Worm (Caenorhabditis elegans) whole organism, L3 larva: Measurements from ENCODE around the gene hid-1.
A peak's percentile ranks its signal among the peaks of the same experiment; 100 is the strongest.

ENCODE experiments used
- R02D3.7 ChIP-seq: fragments of 150-350 bp; optimal IDR thresholded peaks from 2 replicates; lab custom pipeline; 2014; ENCODE audit warnings: missing biosample characterization, missing genetic modification characterization
- ZK546.5 ChIP-seq: sonication (generic microtip); optimal IDR thresholded peaks from 2 replicates; lab custom pipeline; 2017; ENCODE audit warnings: missing biosample characterization, missing genetic modification characterization
- aly-2 ChIP-seq: fragments of 150-350 bp; optimal IDR thresholded peaks from 2 replicates; lab custom pipeline; 2014; ENCODE audit warnings: missing biosample characterization, missing genetic modification characterization
- ama-1 ChIP-seq: fragments of 150-350 bp; optimal IDR thresholded peaks from 2 replicates; lab custom pipeline; 2018
- ceh-28 ChIP-seq: fragments of 150-350 bp; optimal IDR thresholded peaks from 2 replicates; lab custom pipeline; 2014; ENCODE audit warnings: missing biosample characterization, missing genetic modification reagents, missing genetic modification characterization
- ceh-9 ChIP-seq: sonication (generic microtip); optimal IDR thresholded peaks from 2 replicates; lab custom pipeline; 2018; ENCODE audit warnings: missing biosample characterization, missing genetic modification characterization
- daf-12 ChIP-seq: fragments of 150-350 bp; optimal IDR thresholded peaks from 2 replicates; lab custom pipeline; 2014; ENCODE audit warnings: missing biosample characterization, missing genetic modification reagents, missing genetic modification characterization
- egl-5 ChIP-seq: fragments of 150-350 bp; optimal IDR thresholded peaks from 2 replicates; lab custom pipeline; 2017; ENCODE audit warnings: missing biosample characterization, missing genetic modification reagents, missing genetic modification characterization, inconsistent platforms
- elt-1 ChIP-seq: fragments of 150-350 bp; optimal IDR thresholded peaks from 2 replicates; lab custom pipeline; 2014; ENCODE audit warnings: missing biosample characterization, missing genetic modification characterization
- elt-3 ChIP-seq, 3 experiments: fragments of 150-350 bp in 1 of 3; sonication (generic microtip) in 2 of 3; optimal IDR thresholded peaks; 2 replicates in 2 of 3; 4 replicates in 1 of 3; lab custom pipeline; 2014 to 2017; ENCODE audit warnings: missing biosample characterization in 3 of 3, missing genetic modification characterization in 3 of 3
- eor-1 ChIP-seq, 2 experiments: fragments of 150-350 bp; optimal IDR thresholded peaks; 2 replicates each; lab custom pipeline; 2014 to 2018; ENCODE audit warnings: missing biosample characterization in 2 of 2, missing genetic modification characterization in 2 of 2
- lin-15B ChIP-seq: fragments of 150-350 bp; optimal IDR thresholded peaks from 2 replicates; lab custom pipeline; 2014; ENCODE audit warnings: missing biosample characterization, missing genetic modification characterization
- lsy-12 ChIP-seq: sonication (generic microtip); optimal IDR thresholded peaks from 2 replicates; lab custom pipeline; 2016; ENCODE audit warnings: mild to moderate bottlenecking, missing genetic modification characterization, missing compliant biosample characterization
- mdl-1 ChIP-seq: fragments of 150-350 bp; optimal IDR thresholded peaks from 2 replicates; lab custom pipeline; 2014; ENCODE audit warnings: missing biosample characterization, missing genetic modification characterization
- mml-1 ChIP-seq: fragments of 150-350 bp; sonication (generic microtip); optimal IDR thresholded peaks from 3 replicates; lab custom pipeline; 2014; ENCODE audit warnings: missing biosample characterization, missing genetic modification characterization
- nfya-1 ChIP-seq: sonication (generic microtip); optimal IDR thresholded peaks from 2 replicates; lab custom pipeline; 2017; ENCODE audit warnings: missing genetic modification characterization, mild to moderate bottlenecking, missing compliant biosample characterization, antibody characterized with exemption, moderate library complexity; ENCODE audit not compliant: insufficient read depth
- nhr-23 ChIP-seq: fragments of 150-350 bp; optimal IDR thresholded peaks from 2 replicates; lab custom pipeline; 2014; ENCODE audit warnings: missing biosample characterization, missing genetic modification reagents, missing genetic modification characterization
- nhr-237 ChIP-seq: fragments of 150-350 bp; optimal IDR thresholded peaks from 2 replicates; lab custom pipeline; 2014; ENCODE audit warnings: missing biosample characterization, missing genetic modification characterization
- nhr-25 ChIP-seq: sonication (generic microtip); optimal IDR thresholded peaks from 2 replicates; lab custom pipeline; 2017; ENCODE audit warnings: missing biosample characterization, missing genetic modification characterization
- nhr-67 ChIP-seq: fragments of 150-350 bp; optimal IDR thresholded peaks from 2 replicates; lab custom pipeline; 2014; ENCODE audit warnings: missing biosample characterization, missing genetic modification characterization
- nhr-76 ChIP-seq: fragments of 150-350 bp; sonication (generic microtip); optimal IDR thresholded peaks from 5 replicates; lab custom pipeline; 2014; ENCODE audit warnings: missing biosample characterization, missing genetic modification characterization
- pha-4 ChIP-seq: fragments of 150-350 bp; optimal IDR thresholded peaks from 2 replicates; lab custom pipeline; 2014; ENCODE audit warnings: missing biosample characterization, missing genetic modification reagents, missing genetic modification characterization
- pqm-1 ChIP-seq: fragments of 150-350 bp; optimal IDR thresholded peaks from 2 replicates; lab custom pipeline; 2017; ENCODE audit warnings: missing biosample characterization, missing genetic modification characterization, inconsistent platforms
- skn-1 ChIP-seq: fragments of 150-350 bp; optimal IDR thresholded peaks from 2 replicates; lab custom pipeline; 2014; ENCODE audit warnings: missing biosample characterization, missing genetic modification characterization
- tbx-2 ChIP-seq: sonication (generic microtip); optimal IDR thresholded peaks from 2 replicates; lab custom pipeline; 2016; ENCODE audit warnings: mild to moderate bottlenecking, missing genetic modification characterization, missing compliant biosample characterization
- unc-39 ChIP-seq: sonication (generic microtip); optimal IDR thresholded peaks from 4 replicates; lab custom pipeline; 2017; ENCODE audit warnings: missing biosample characterization, missing genetic modification characterization
- unc-62 ChIP-seq: fragments of 150-350 bp; sonication (generic microtip); optimal IDR thresholded peaks from 4 replicates; lab custom pipeline; 2014; ENCODE audit warnings: missing biosample characterization, missing genetic modification reagents, missing genetic modification characterization
- ztf-11 ChIP-seq: fragments of 150-350 bp; optimal IDR thresholded peaks from 2 replicates; lab custom pipeline; 2014; ENCODE audit warnings: missing biosample characterization, missing genetic modification characterization
- ztf-4 ChIP-seq: fragments of 150-350 bp; optimal IDR thresholded peaks from 2 replicates; lab custom pipeline; 2014; ENCODE audit warnings: missing biosample characterization, missing genetic modification characterization

The hid-1 gene

DNA sequence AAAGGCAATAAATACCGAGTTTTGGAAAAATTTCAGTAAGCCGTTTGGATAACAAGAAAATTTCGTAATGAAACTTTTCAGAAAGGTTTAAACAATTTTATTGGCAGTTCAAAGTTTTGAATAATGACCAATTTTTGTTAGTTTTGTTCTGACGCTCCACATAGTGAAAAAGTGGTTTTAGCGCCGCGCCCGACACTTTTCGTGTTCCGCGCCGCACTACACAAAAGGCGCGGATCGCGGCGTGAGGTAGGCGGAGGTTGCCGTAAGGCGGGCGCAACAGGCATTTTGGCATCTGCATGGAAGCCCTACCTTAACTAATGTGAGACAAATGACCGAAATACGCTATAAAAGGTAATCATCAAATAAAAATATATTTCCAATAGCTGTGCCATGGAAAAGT is 27.1 kb upstream of the hid-1 start:
- TF ChIP-seq ceh-28 (tag; lab: Kevin White, UChicago) (no peak), nhr-25 (tag; lab: Kevin White, UChicago) (no peak), skn-1 (tag; lab: Kevin White, UChicago) (no peak), ama-1 (no peak), ztf-11 (tag; lab: Kevin White, UChicago) (no peak), R02D3.7 (tag; lab: Kevin White, UChicago) (no peak), nhr-237 (tag; lab: Kevin White, UChicago) (no peak), ZK546.5 (no peak), aly-2 (no peak), pha-4 (tag; lab: Kevin White, UChicago) (no peak), ceh-9 (tag; lab: Kevin White, UChicago) (no peak), nhr-76 (no peak), eor-1 (tag; optimal IDR thresholded peaks at IDR 0.05; lab: Kevin White, UChicago) (no peak), ztf-4 (tag; lab: Kevin White, UChicago) (no peak), lsy-12 (tag; lab: Kevin White, UChicago) (no peak), egl-5 (tag; lab: Kevin White, UChicago) (no peak), daf-12 (tag; lab: Kevin White, UChicago) (no peak)

DNA sequence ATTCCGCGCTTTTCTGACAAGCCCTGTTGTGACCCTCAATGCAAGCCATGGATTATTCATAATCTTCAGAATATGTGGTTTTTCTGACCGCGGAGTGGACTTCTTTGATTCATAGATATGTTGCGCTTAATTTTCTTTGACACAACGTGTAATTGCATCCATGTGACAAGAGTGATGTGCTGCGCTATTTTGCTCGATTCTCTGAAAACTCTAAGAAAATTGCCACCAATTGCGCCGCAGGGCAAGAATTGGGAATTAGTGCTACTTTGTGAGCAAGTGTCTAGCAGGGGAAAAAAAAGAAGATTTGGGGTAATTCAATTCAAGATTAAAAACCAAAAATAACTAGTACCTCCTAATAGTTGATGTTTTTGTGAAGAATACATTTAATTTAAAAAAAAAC is 24.8 kb upstream of the hid-1 start:
- no peak for TF ChIP-seq unc-62 (GFP tag; lab: Kevin White, UChicago)
- TF ChIP-seq ztf-4 (tag; lab: Kevin White, UChicago) = no peak
- no peak for TF ChIP-seq ceh-28 (tag; lab: Kevin White, UChicago)
- no peak for TF ChIP-seq nhr-237 (tag; lab: Kevin White, UChicago)
- TF ChIP-seq elt-1 (tag; lab: Kevin White, UChicago) = no peak
- no peak for TF ChIP-seq mml-1 (tag; lab: Kevin White, UChicago)
- TF ChIP-seq ZK546.5 = no peak
- TF ChIP-seq skn-1 (tag; lab: Kevin White, UChicago) = no peak
- TF ChIP-seq nhr-67 (tag; lab: Kevin White, UChicago) = no peak
- TF ChIP-seq unc-39 (tag; lab: Kevin White, UChicago) = no peak

- TF ChIP-seq ama-1 = no peak
- TF ChIP-seq ztf-4 (tag; lab: Kevin White, UChicago) = no peak
- peak; percentile 20 for TF ChIP-seq nhr-25 (tag; lab: Kevin White, UChicago)
- TF ChIP-seq tbx-2 (tag; lab: Kevin White, UChicago) = no peak
- TF ChIP-seq nhr-237 (tag; lab: Kevin White, UChicago) = no peak
These were observed 17.5 kb upstream of the hid-1 start, which contains the start of gene R04B3.1 for ce11 chrX:2471303-2471702. Gene R04B3.1, minus strand, starts transcription at chrX:2471403.

DNA sequence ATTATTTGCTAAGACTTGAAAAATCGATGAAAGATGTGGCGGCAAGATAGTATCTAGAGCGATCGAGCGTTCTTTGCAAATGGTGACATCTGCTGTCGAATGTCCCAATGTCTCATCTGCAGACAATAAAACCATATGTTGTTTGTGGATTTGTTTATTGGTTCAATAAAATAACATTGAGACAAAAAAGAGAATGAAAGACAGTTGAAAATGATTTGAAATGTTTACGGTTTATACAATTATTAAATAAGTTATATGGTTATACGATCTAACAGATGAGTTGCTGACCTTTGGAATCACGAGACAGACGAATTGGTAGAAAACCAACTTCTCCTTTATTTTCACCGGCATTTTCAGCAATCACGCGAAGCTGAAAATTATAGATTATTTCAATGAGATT is 15.2 kb upstream of the hid-1 start, which contains the start of gene R04B3.2:
TSS of gene R04B3.2 (minus strand) at position 101 of the 400 bp plus-strand sequence.
- TF ChIP-seq nfya-1 (tag; lab: Kevin White, UChicago) (no peak), skn-1 (tag; lab: Kevin White, UChicago) (no peak), mdl-1 (tag; lab: Kevin White, UChicago) (no peak)

- TF ChIP-seq nhr-23 (tag; lab: Kevin White, UChicago) (no peak), mml-1 (tag; lab: Kevin White, UChicago) (no peak), ceh-9 (tag; lab: Kevin White, UChicago) (no peak), pqm-1 (no peak), nhr-76 (no peak)
These were observed 13.0 kb upstream of the hid-1 start, which contains the start of gene R04B3.3 for ce11 chrX:2475873-2476272. Gene R04B3.3, minus strand, starts transcription at chrX:2475973.

- no peak for TF ChIP-seq aly-2
- TF ChIP-seq unc-39 (tag; lab: Kevin White, UChicago) = no peak
These were observed 10.0 kb upstream of the hid-1 start, which contains the start of gene K02E10.5 for ce11 chrX:2478823-2479222. Gene K02E10.5, minus strand, starts transcription at chrX:2478923.

DNA sequence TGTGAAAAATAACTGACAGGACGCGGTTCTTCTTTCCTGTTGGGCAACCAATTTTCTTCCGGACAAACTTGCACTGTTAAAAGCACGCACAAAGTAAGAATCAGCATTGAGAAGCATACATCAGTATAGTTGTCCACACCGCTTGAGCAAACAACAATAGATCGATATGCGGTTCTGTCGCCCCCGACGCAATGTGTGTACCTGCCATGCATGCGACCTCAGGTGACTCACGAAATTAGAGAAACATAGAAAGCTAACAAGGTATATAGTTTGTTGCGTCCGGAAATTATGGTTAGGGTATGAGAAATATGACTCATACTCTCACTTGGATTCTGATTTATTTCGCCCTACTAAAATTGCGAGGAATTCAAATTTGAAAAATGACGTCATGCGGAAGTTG is 6.2 kb upstream of the hid-1 start, which contains the start of gene K02E10.6:
TSS of gene K02E10.6 (minus strand) at position 149 of the 400 bp plus-strand sequence.
- TF ChIP-seq pqm-1 = peak; percentile 9
- TF ChIP-seq elt-3 (tag; optimal IDR thresholded peaks at IDR 0.05; lab: Kevin White, UChicago) = no peak
- no peak for TF ChIP-seq lin-15B (tag; lab: Kevin White, UChicago)
